Fruit fly (Drosophila melanogaster) whole organism, embryonic: Measurements from ENCODE around the gene Zdhhc8.

Experiments
- Antp ChIP-seq: fragments of 200-800 bp; sonication (Bioruptor generic); optimal IDR thresholded peaks from 3 replicates; lab custom pipeline; 2016; ENCODE audit warnings: missing biosample characterization, missing genetic modification characterization
- B-H1 ChIP-seq: fragments of 200-800 bp; sonication (Bioruptor generic); IDR thresholded peaks from 3 replicates; pipeline ENCODE4 v1.3.6; 2022; ENCODE audit warnings: missing biosample characterization, missing genetic modification characterization
- CG1024 ChIP-seq: fragments of 200-800 bp; sonication (Bioruptor generic); IDR thresholded peaks from 2 replicates; pipeline ENCODE4 v1.3.6; 2022; ENCODE audit warnings: missing biosample characterization, missing genetic modification characterization
- CG10462 ChIP-seq: fragments of 200-800 bp; sonication (Bioruptor generic); optimal IDR thresholded peaks from 2 replicates; lab custom pipeline; 2016; ENCODE audit warnings: missing biosample characterization, missing genetic modification characterization
- CG11504 ChIP-seq: fragments of 200-800 bp; sonication (Bioruptor generic); optimal IDR thresholded peaks from 3 replicates; lab custom pipeline; 2019; ENCODE audit warnings: missing biosample characterization, mild to moderate bottlenecking, missing genetic modification characterization, moderate library complexity
- CG13624 ChIP-seq: fragments of 200-800 bp; sonication (Bioruptor generic); optimal IDR thresholded peaks from 2 replicates; lab custom pipeline; 2016; ENCODE audit warnings: missing biosample characterization, missing genetic modification characterization
- CG14667 ChIP-seq: fragments of 200-800 bp; sonication (Bioruptor generic); IDR thresholded peaks from 2 replicates; pipeline ENCODE4 v1.3.6; 2022; ENCODE audit warnings: missing biosample characterization, missing genetic modification characterization
- CG1529 ChIP-seq: fragments of 200-800 bp; sonication (Bioruptor generic); optimal IDR thresholded peaks from 3 replicates; lab custom pipeline; 2018; ENCODE audit warnings: missing biosample characterization, missing genetic modification characterization
- CG15479 ChIP-seq: fragments of 200-800 bp; sonication (Bioruptor generic); optimal IDR thresholded peaks from 3 replicates; lab custom pipeline; 2019; ENCODE audit warnings: missing biosample characterization, mild to moderate bottlenecking, missing genetic modification characterization, moderate library complexity
- CG16779 ChIP-seq: fragments of 200-800 bp; sonication (Bioruptor generic); IDR thresholded peaks from 2 replicates; pipeline ENCODE4 v1.3.6; 2022; ENCODE audit warnings: missing biosample characterization, missing genetic modification characterization
- CG18599 ChIP-seq: fragments of 200-800 bp; sonication (Bioruptor generic); optimal IDR thresholded peaks from 3 replicates; lab custom pipeline; 2017; ENCODE audit warnings: missing biosample characterization, missing genetic modification characterization, mild to moderate bottlenecking, moderate library complexity, missing genetic modification reagents
- CG2116 ChIP-seq: fragments of 200-800 bp; sonication (Bioruptor generic); optimal IDR thresholded peaks from 3 replicates; lab custom pipeline; 2018; ENCODE audit warnings: missing biosample characterization, mild to moderate bottlenecking, missing genetic modification characterization
- CG3995 ChIP-seq: fragments of 200-800 bp; sonication (Bioruptor generic); optimal IDR thresholded peaks from 3 replicates; lab custom pipeline; 2016; ENCODE audit warnings: missing biosample characterization, missing genetic modification characterization
- CG6254 ChIP-seq: fragments of 200-800 bp; sonication (Bioruptor generic); optimal IDR thresholded peaks from 3 replicates; lab custom pipeline; 2017; ENCODE audit warnings: mild to moderate bottlenecking, missing biosample characterization, missing genetic modification reagents, missing genetic modification characterization
- CG6654 ChIP-seq: fragments of 200-800 bp; sonication (Bioruptor generic); optimal IDR thresholded peaks from 2 replicates; lab custom pipeline; 2017; ENCODE audit warnings: missing biosample characterization, mild to moderate bottlenecking, missing genetic modification characterization
- CG8765 ChIP-seq: fragments of 200-800 bp; sonication (Bioruptor generic); IDR thresholded peaks from 2 replicates; pipeline ENCODE4 v1.3.6; 2022; ENCODE audit warnings: missing biosample characterization, missing genetic modification characterization
- CG9437 ChIP-seq: fragments of 200-800 bp; sonication (Bioruptor generic); optimal IDR thresholded peaks from 2 replicates; lab custom pipeline; 2018; ENCODE audit warnings: missing biosample characterization, mild to moderate bottlenecking, missing genetic modification characterization
- CG9876 ChIP-seq: fragments of 200-800 bp; sonication (Bioruptor generic); optimal IDR thresholded peaks from 2 replicates; lab custom pipeline; 2016; ENCODE audit warnings: missing biosample characterization, missing genetic modification characterization
- Camta ChIP-seq: fragments of 200-800 bp; sonication (Bioruptor generic); optimal IDR thresholded peaks from 2 replicates; lab custom pipeline; 2016; ENCODE audit warnings: missing biosample characterization, missing genetic modification characterization
- CkIIα-i1 ChIP-seq: fragments of 200-800 bp; sonication (Bioruptor generic); IDR thresholded peaks from 2 replicates; pipeline ENCODE4 v1.3.6; 2022; ENCODE audit warnings: missing biosample characterization, missing genetic modification characterization
- Fer3 ChIP-seq: fragments of 200-800 bp; sonication (Bioruptor generic); optimal IDR thresholded peaks from 2 replicates; lab custom pipeline; 2018; ENCODE audit warnings: missing biosample characterization, mild to moderate bottlenecking, missing genetic modification characterization, moderate library complexity
- H2.0 ChIP-seq: fragments of 200-800 bp; sonication (Bioruptor generic); IDR thresholded peaks from 2 replicates; pipeline ENCODE4 v1.3.6; 2022; ENCODE audit warnings: missing biosample characterization, missing genetic modification characterization
- HLH54F ChIP-seq: fragments of 200-800 bp; sonication (Bioruptor generic); optimal IDR thresholded peaks from 3 replicates; lab custom pipeline; 2016; ENCODE audit warnings: missing biosample characterization, missing genetic modification characterization
- HmgZ ChIP-seq: fragments of 200-800 bp; sonication (Bioruptor generic); optimal IDR thresholded peaks from 2 replicates; lab custom pipeline; 2018; ENCODE audit warnings: missing biosample characterization, mild to moderate bottlenecking, missing genetic modification characterization
- Mes4 ChIP-seq: fragments of 200-800 bp; sonication (Bioruptor generic); optimal IDR thresholded peaks from 2 replicates; lab custom pipeline; 2016; ENCODE audit warnings: missing biosample characterization, missing genetic modification characterization
- NFAT ChIP-seq: fragments of 200-800 bp; sonication (Bioruptor generic); IDR thresholded peaks from 2 replicates; pipeline ENCODE4 v1.3.6; 2022; ENCODE audit warnings: missing biosample characterization, missing genetic modification characterization
- dimm ChIP-seq: fragments of 200-800 bp; sonication (Bioruptor generic); IDR thresholded peaks from 2 replicates; pipeline ENCODE4 v1.3.6; 2022; ENCODE audit warnings: missing biosample characterization, missing genetic modification characterization
- dm ChIP-seq: fragments of 200-800 bp; sonication (Bioruptor generic); optimal IDR thresholded peaks from 3 replicates; lab custom pipeline; 2016; ENCODE audit warnings: missing biosample characterization, missing genetic modification characterization
- exex ChIP-seq: fragments of 200-800 bp; sonication (Bioruptor generic); optimal IDR thresholded peaks from 4 replicates; lab custom pipeline; 2018; ENCODE audit warnings: missing biosample characterization, mild to moderate bottlenecking, missing genetic modification characterization, moderate library complexity
- eyg ChIP-seq: fragments of 200-800 bp; sonication (Bioruptor generic); optimal IDR thresholded peaks from 3 replicates; lab custom pipeline; 2016; ENCODE audit warnings: missing biosample characterization, missing genetic modification characterization
- ftz-f1 ChIP-seq: fragments of 200-800 bp; sonication (Bioruptor generic); optimal IDR thresholded peaks from 2 replicates; lab custom pipeline; 2016; ENCODE audit warnings: missing biosample characterization, missing genetic modification characterization
- gcm2 ChIP-seq: fragments of 200-800 bp; sonication (Bioruptor generic); optimal IDR thresholded peaks from 2 replicates; lab custom pipeline; 2016; ENCODE audit warnings: missing biosample characterization, missing genetic modification characterization
- gem ChIP-seq: fragments of 200-800 bp; sonication (Bioruptor generic); optimal IDR thresholded peaks from 2 replicates; lab custom pipeline; 2019; ENCODE audit warnings: missing biosample characterization, mild to moderate bottlenecking, missing genetic modification characterization, moderate library complexity
- ham ChIP-seq: fragments of 200-800 bp; sonication (Bioruptor generic); IDR thresholded peaks from 2 replicates; pipeline ENCODE4 v1.3.6; 2022; ENCODE audit warnings: missing biosample characterization, missing genetic modification characterization
- hbn ChIP-seq: fragments of 200-800 bp; sonication (Bioruptor generic); IDR thresholded peaks from 2 replicates; pipeline ENCODE4 v1.3.6; 2022; ENCODE audit warnings: missing biosample characterization, missing genetic modification characterization; ENCODE audit not compliant: partially characterized antibody
- kay ChIP-seq: fragments of 200-800 bp; sonication (Bioruptor generic); optimal IDR thresholded peaks from 2 replicates; lab custom pipeline; 2016; ENCODE audit warnings: missing biosample characterization, missing genetic modification characterization
- onecut ChIP-seq: fragments of 200-800 bp; sonication (Bioruptor generic); IDR thresholded peaks from 2 replicates; pipeline ENCODE4 v1.3.6; 2022; ENCODE audit warnings: missing biosample characterization, missing genetic modification characterization
- pfk ChIP-seq: fragments of 200-800 bp; sonication (Bioruptor generic); optimal IDR thresholded peaks from 2 replicates; lab custom pipeline; 2018; ENCODE audit warnings: missing biosample characterization, mild to moderate bottlenecking, missing genetic modification characterization, moderate library complexity
- pita ChIP-seq: fragments of 200-800 bp; sonication (Bioruptor generic); optimal IDR thresholded peaks from 2 replicates; lab custom pipeline; 2017; ENCODE audit warnings: missing biosample characterization, mild to moderate bottlenecking, missing genetic modification characterization
- pum ChIP-seq: fragments of 200-800 bp; sonication (Bioruptor generic); optimal IDR thresholded peaks from 2 replicates; lab custom pipeline; 2016; ENCODE audit warnings: missing biosample characterization, missing genetic modification characterization
- ro ChIP-seq: fragments of 200-800 bp; sonication (Bioruptor generic); IDR thresholded peaks from 2 replicates; pipeline ENCODE4 v1.3.6; 2022; ENCODE audit warnings: missing biosample characterization, missing genetic modification characterization
- run ChIP-seq: fragments of 200-800 bp; sonication (Bioruptor generic); optimal IDR thresholded peaks from 3 replicates; lab custom pipeline; 2018; ENCODE audit warnings: missing biosample characterization, mild to moderate bottlenecking, missing genetic modification characterization
- sens ChIP-seq: fragments of 200-800 bp; sonication (Bioruptor generic); peaks from one replicate; lab custom pipeline; 2016; ENCODE audit warnings: missing biosample characterization, missing genetic modification characterization
- so ChIP-seq: fragments of 200-800 bp; sonication (Bioruptor generic); IDR thresholded peaks from 3 replicates; pipeline ENCODE4 v1.3.6; 2022; ENCODE audit warnings: missing biosample characterization, missing genetic modification characterization
- ssp ChIP-seq: fragments of 200-800 bp; sonication (Bioruptor generic); IDR thresholded peaks from 2 replicates; pipeline ENCODE4 v1.3.6; 2022; ENCODE audit warnings: missing biosample characterization, missing genetic modification characterization
- tgo ChIP-seq: fragments of 200-800 bp; sonication (Bioruptor generic); IDR thresholded peaks from 3 replicates; pipeline ENCODE4 v1.3.6; 2022; ENCODE audit warnings: missing biosample characterization, missing genetic modification characterization
- usp ChIP-seq: fragments of >200 bp; optimal IDR thresholded peaks from 2 replicates; lab custom pipeline; 2017; ENCODE audit warnings: missing biosample characterization, missing genetic modification characterization
- yki ChIP-seq: fragments of >200 bp; optimal IDR thresholded peaks from 3 replicates; lab custom pipeline; 2018
- zen2 ChIP-seq: fragments of 200-800 bp; sonication (Bioruptor generic); IDR thresholded peaks from 3 replicates; pipeline ENCODE4 v1.3.6; 2022; ENCODE audit warnings: missing biosample characterization, missing genetic modification characterization; ENCODE audit not compliant: partially characterized antibody
- zf30C ChIP-seq: fragments of 200-800 bp; sonication (Bioruptor generic); optimal IDR thresholded peaks from 3 replicates; lab custom pipeline; 2018; ENCODE audit warnings: missing biosample characterization, mild to moderate bottlenecking, missing genetic modification characterization

The Zdhhc8 gene

DNA sequence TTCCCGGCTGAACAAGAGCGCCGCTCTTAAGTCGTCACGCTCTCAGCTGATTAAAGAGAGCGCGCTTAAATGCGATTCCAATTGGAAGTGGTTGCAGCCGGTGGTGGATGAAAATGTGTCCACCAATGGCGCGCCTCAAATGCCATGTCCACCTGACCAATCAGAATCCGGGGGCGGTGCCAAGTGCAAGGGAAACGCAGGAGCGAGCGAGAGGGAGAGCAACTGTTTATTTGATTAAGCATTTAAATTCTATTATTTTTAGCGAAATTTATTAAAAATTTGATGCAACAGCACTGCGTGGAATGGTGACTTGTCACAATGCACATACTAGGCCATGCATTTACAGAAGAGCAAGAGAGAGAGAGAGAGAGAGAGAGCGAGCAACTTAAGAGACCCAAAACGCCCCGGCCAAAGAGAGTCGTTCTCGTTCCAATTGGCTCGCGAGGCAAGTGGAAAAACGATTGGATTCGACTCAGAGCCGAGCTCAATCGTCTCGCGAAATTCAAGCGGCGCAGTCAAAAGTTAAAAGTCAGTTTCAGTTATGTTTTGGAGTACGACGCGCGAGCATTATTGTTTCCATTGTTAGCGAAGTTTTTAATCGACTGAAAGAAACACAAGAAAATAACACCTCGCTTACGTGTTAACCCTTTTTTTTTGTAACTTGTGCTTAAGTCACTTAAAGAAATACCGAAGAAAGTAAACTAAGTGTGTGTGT is 71.8 kb downstream of the Zdhhc8 start, which contains the start of gene lz (continued):
- peak; percentile 16; the same call in 1 of the 2 replicates for TF ChIP-seq hbn (GFP tag; lab: Robert Waterston, UW)

dm6 chrX:9282783-9283289 is 73.2 kb downstream of the Zdhhc8 start, which contains the start of gene c11.1:
c11.1 (minus strand) TSS chrX:9283117.
- no peak for TF ChIP-seq B-H1 (GFP tag; lab: Robert Waterston, UW)
- TF ChIP-seq CG10462 (GFP tag; lab: Kevin White, UChicago) = no peak
- TF ChIP-seq H2.0 (GFP tag; lab: Robert Waterston, UW) = no peak
- TF ChIP-seq pita (GFP tag; lab: Kevin White, UChicago) = peak; percentile 87
- no peak for TF ChIP-seq CG16779 (GFP tag; lab: Robert Waterston, UW)
- TF ChIP-seq yki (lab: Kevin White, UChicago) = no peak
- no peak for TF ChIP-seq dimm
- TF ChIP-seq CG1529 (GFP tag; lab: Kevin White, UChicago) = no peak
- no peak for TF ChIP-seq Camta (GFP tag; lab: Kevin White, UChicago)
- TF ChIP-seq CG2116 = peak; percentile 24
- no peak for TF ChIP-seq CG14667 (GFP tag; lab: Robert Waterston, UW)
- TF ChIP-seq pfk = no peak
- TF ChIP-seq zen2 (GFP tag; lab: Robert Waterston, UW) = no peak
- no peak for TF ChIP-seq eyg (GFP tag; lab: Kevin White, UChicago)
- no peak for TF ChIP-seq CG6654 (GFP tag; lab: Kevin White, UChicago)
- no peak for TF ChIP-seq Fer3 (tag; lab: Kevin White, UChicago)
- TF ChIP-seq CG13624 (GFP tag; lab: Kevin White, UChicago) = peak; percentile 41
- no peak for TF ChIP-seq so (GFP tag; lab: Robert Waterston, UW)
- TF ChIP-seq exex (tag; lab: Kevin White, UChicago) = no peak
- peak; percentile 83 for TF ChIP-seq CG15479 (GFP tag; lab: Kevin White, UChicago)
- no peak for TF ChIP-seq ham (GFP tag; lab: Robert Waterston, UW)
- TF ChIP-seq CG9876 (GFP tag; lab: Kevin White, UChicago) = no peak
- TF ChIP-seq sens = peak; percentile 68
- no peak for TF ChIP-seq Mes4 (GFP tag; lab: Kevin White, UChicago)
- no peak for TF ChIP-seq gem (tag; lab: Kevin White, UChicago)
- no peak for TF ChIP-seq pum
- TF ChIP-seq ro = no peak
- TF ChIP-seq CG1024 = no peak
- TF ChIP-seq CG9437 (GFP tag; lab: Kevin White, UChicago) = no peak
- TF ChIP-seq ftz-f1 = no peak
- no peak for TF ChIP-seq run
- TF ChIP-seq onecut = no peak
- no peak for TF ChIP-seq dm (GFP tag; lab: Kevin White, UChicago)
- no peak for TF ChIP-seq HLH54F (GFP tag; lab: Kevin White, UChicago)
- no peak for TF ChIP-seq zf30C (GFP tag; lab: Kevin White, UChicago)
- TF ChIP-seq CG6254 (GFP tag; lab: Kevin White, UChicago) = no peak
- TF ChIP-seq CG11504 (tag; lab: Kevin White, UChicago) = no peak
- no peak for TF ChIP-seq usp (GFP tag; lab: Kevin White, UChicago)
- no peak for TF ChIP-seq kay
- TF ChIP-seq Antp (GFP tag; lab: Kevin White, UChicago) = no peak
- no peak for TF ChIP-seq CG18599
- TF ChIP-seq CkIIα-i1 (GFP tag; lab: Robert Waterston, UW) = no peak
- no peak for TF ChIP-seq gcm2
- TF ChIP-seq HmgZ (tag; lab: Kevin White, UChicago) = peak; percentile 58
- TF ChIP-seq tgo (GFP tag; lab: Robert Waterston, UW) = no peak
- no peak for TF ChIP-seq CG3995 (GFP tag; lab: Kevin White, UChicago)
- 0 out of 2 replicates have a peak, but pooled peaks have one; percentile 18 for TF ChIP-seq ssp (GFP tag; lab: Robert Waterston, UW)
- TF ChIP-seq CG8765 (GFP tag; lab: Robert Waterston, UW) = no peak
- TF ChIP-seq NFAT = no peak
